Worm (Caenorhabditis elegans): ENCODE data around the gene nlp-80.

ce11 chrV:11098599-11098998, 33.2 kb upstream of the nlp-80 start, which contains the start of gene cdkl-1:
- no peak for TF ChIP-seq zag-1 (tag; optimal IDR thresholded peaks at IDR 0.05)
- no peak for TF ChIP-seq lsy-12 (tag; optimal IDR thresholded peaks at IDR 0.05)
- no peak for TF ChIP-seq mdl-1 (tag; optimal IDR thresholded peaks at IDR 0.05)
- TF ChIP-seq pha-4 (tag; optimal IDR thresholded peaks at IDR 0.05): no peak
- no peak for TF ChIP-seq elt-2 (tag; optimal IDR thresholded peaks at IDR 0.05)
- no peak for TF ChIP-seq fkh-10 (GFP tag; optimal IDR thresholded peaks at IDR 0.05)
- TF ChIP-seq egl-27 (tag; optimal IDR thresholded peaks at IDR 0.05): no peak
- no peak for TF ChIP-seq elt-1 (tag; optimal IDR thresholded peaks at IDR 0.05)
- no peak for TF ChIP-seq mml-1 (tag; optimal IDR thresholded peaks at IDR 0.05)
- TF ChIP-seq aly-2 (tag; optimal IDR thresholded peaks at IDR 0.05): no peak
- TF ChIP-seq nhr-11 (tag; optimal IDR thresholded peaks at IDR 0.05): no peak
- no peak for TF ChIP-seq nfya-1 (tag; optimal IDR thresholded peaks at IDR 0.05; ENCODE audit: insufficient read depth)
- no peak for TF ChIP-seq lin-15B (tag; optimal IDR thresholded peaks at IDR 0.05)

All from whole organism, L3 larva.